Worm (Caenorhabditis elegans) whole organism, L1 larva: ENCODE data around the gene Y48A6B.7.

Source experiments
- C04F5.9 ChIP-seq: sonication (generic microtip); optimal IDR thresholded peaks from 2 replicates; lab custom pipeline; 2016; ENCODE audit warnings: missing genetic modification characterization, missing compliant biosample characterization
- C34B4.2 ChIP-seq: sonication (generic microtip); optimal IDR thresholded peaks from 2 replicates; lab custom pipeline; 2017; ENCODE audit warnings: mild to moderate bottlenecking, missing genetic modification characterization, missing compliant biosample characterization
- Y116A8C.19 ChIP-seq: sonication (generic microtip); optimal IDR thresholded peaks from 2 replicates; lab custom pipeline; 2016; ENCODE audit warnings: missing compliant biosample characterization, missing genetic modification characterization, borderline replicate concordance
- alr-1 ChIP-seq: fragments of 200-800 bp; sonication (Bioruptor generic); optimal IDR thresholded peaks from 2 replicates; lab custom pipeline; 2018; ENCODE audit warnings: borderline replicate concordance, mild to moderate bottlenecking, missing genetic modification characterization, missing compliant biosample characterization
- aly-2 ChIP-seq: fragments of 150-350 bp; optimal IDR thresholded peaks from 2 replicates; lab custom pipeline; 2014; ENCODE audit warnings: missing biosample characterization, missing genetic modification characterization
- ceh-82 ChIP-seq, 3 experiments: fragments of 150-350 bp in 1 of 3; sonication (generic microtip) in 2 of 3; optimal IDR thresholded peaks; 2 replicates each; lab custom pipeline; 2014 to 2017; ENCODE audit warnings: missing biosample characterization in 3 of 3, missing genetic modification characterization in 3 of 3
- ceh-88 ChIP-seq: fragments of 200-800 bp; sonication (Bioruptor generic); IDR thresholded peaks from 2 replicates; pipeline ENCODE4 v1.3.6; 2022; ENCODE audit warnings: missing genetic modification characterization, missing compliant biosample characterization
- ces-1 ChIP-seq: fragments of 150-350 bp; optimal IDR thresholded peaks from 2 replicates; lab custom pipeline; 2014; ENCODE audit warnings: missing biosample characterization, missing genetic modification reagents, missing genetic modification characterization
- dpl-1 ChIP-seq, 3 experiments: fragments of 150-350 bp in 2 of 3; sonication (generic microtip) in 1 of 3; optimal IDR thresholded peaks; 2 replicates each; lab custom pipeline; 2014 to 2017; ENCODE audit warnings: missing biosample characterization in 3 of 3, missing genetic modification characterization in 3 of 3, missing genetic modification reagents in 3 of 3
- dsc-1 ChIP-seq: sonication (generic microtip); optimal IDR thresholded peaks from 2 replicates; lab custom pipeline; 2016; ENCODE audit warnings: mild to moderate bottlenecking, missing genetic modification characterization, missing compliant biosample characterization
- efl-3 ChIP-seq: fragments of 200-800 bp; sonication (Bioruptor generic); optimal IDR thresholded peaks from 2 replicates; lab custom pipeline; 2018; ENCODE audit warnings: mild to moderate bottlenecking, missing genetic modification characterization, missing compliant biosample characterization
- egl-27 ChIP-seq, 2 experiments: fragments of 150-350 bp in 1 of 2; sonication (generic microtip); optimal IDR thresholded peaks; 3 replicates each; lab custom pipeline; 2017 to 2018; ENCODE audit warnings: missing biosample characterization in 2 of 2, missing genetic modification characterization in 2 of 2, missing genetic modification reagents in 2 of 2
- elt-2 ChIP-seq: sonication (generic microtip); optimal IDR thresholded peaks from 2 replicates; lab custom pipeline; 2016; ENCODE audit warnings: missing genetic modification characterization, mild to moderate bottlenecking, inconsistent platforms, missing compliant biosample characterization, missing genetic modification reagents
- elt-3 ChIP-seq, 6 experiments: fragments of 150-350 bp in 1 of 6; sonication (generic microtip); optimal IDR thresholded peaks; 2 replicates each; lab custom pipeline; 2017 to 2018; ENCODE audit warnings: missing biosample characterization in 6 of 6, missing genetic modification characterization in 6 of 6, inconsistent platforms in 1 of 6
- ets-5 ChIP-seq: fragments of 200-800 bp; sonication (Bioruptor generic); IDR thresholded peaks from 2 replicates; pipeline ENCODE4 v1.3.6; 2022; ENCODE audit warnings: missing genetic modification characterization, missing compliant biosample characterization
- fkh-10 ChIP-seq: sonication (generic microtip); optimal IDR thresholded peaks from 2 replicates; lab custom pipeline; 2017; ENCODE audit warnings: missing biosample characterization, missing genetic modification reagents, missing genetic modification characterization
- fos-1 ChIP-seq: fragments of 150-350 bp; optimal IDR thresholded peaks from 2 replicates; lab custom pipeline; 2014; ENCODE audit warnings: missing biosample characterization, missing genetic modification characterization
- hlh-4 ChIP-seq: sonication (generic microtip); optimal IDR thresholded peaks from 2 replicates; lab custom pipeline; 2016; ENCODE audit warnings: mild to moderate bottlenecking, missing genetic modification characterization, missing compliant biosample characterization
- hpl-2 ChIP-seq: fragments of 150-350 bp; optimal IDR thresholded peaks from 2 replicates; lab custom pipeline; 2014; ENCODE audit warnings: missing biosample characterization, missing genetic modification reagents, missing genetic modification characterization
- irx-1 ChIP-seq: sonication (generic microtip); optimal IDR thresholded peaks from 2 replicates; lab custom pipeline; 2016; ENCODE audit warnings: missing genetic modification characterization, missing compliant biosample characterization
- isw-1 ChIP-seq: fragments of 200-800 bp; sonication (Bioruptor generic); IDR thresholded peaks from 2 replicates; pipeline ENCODE4 v1.3.6; 2022; ENCODE audit warnings: missing genetic modification characterization, missing compliant biosample characterization
- lin-13 ChIP-seq: fragments of 150-350 bp; optimal IDR thresholded peaks from 2 replicates; lab custom pipeline; 2014; ENCODE audit warnings: missing biosample characterization, missing genetic modification reagents, missing genetic modification characterization
- lin-15B ChIP-seq: fragments of 150-350 bp; sonication (generic microtip); optimal IDR thresholded peaks from 3 replicates; lab custom pipeline; 2014; ENCODE audit warnings: missing biosample characterization, missing genetic modification characterization
- lsy-2 ChIP-seq, 2 experiments: fragments of 150-350 bp; optimal IDR thresholded peaks; 2 replicates each; lab custom pipeline; 2014; ENCODE audit warnings: missing biosample characterization in 2 of 2, missing genetic modification characterization in 2 of 2
- mab-9 ChIP-seq: fragments of 200-800 bp; sonication (Bioruptor generic); IDR thresholded peaks from 2 replicates; pipeline ENCODE4 v1.3.6; 2022; ENCODE audit warnings: missing genetic modification reagents, missing genetic modification characterization, missing compliant biosample characterization
- mdl-1 ChIP-seq, 2 experiments: fragments of 150-350 bp; optimal IDR thresholded peaks; 2 replicates each; lab custom pipeline; 2014 to 2017; ENCODE audit warnings: missing biosample characterization in 2 of 2, missing genetic modification characterization in 2 of 2, inconsistent platforms in 1 of 2
- mep-1 ChIP-seq: fragments of 150-350 bp; optimal IDR thresholded peaks from 2 replicates; lab custom pipeline; 2014; ENCODE audit warnings: missing biosample characterization, missing genetic modification characterization
- nhr-11 ChIP-seq: fragments of 150-350 bp; optimal IDR thresholded peaks from 2 replicates; lab custom pipeline; 2014; ENCODE audit warnings: missing biosample characterization, missing genetic modification characterization
- nhr-12 ChIP-seq: sonication (generic microtip); optimal IDR thresholded peaks from 2 replicates; lab custom pipeline; 2017; ENCODE audit warnings: missing biosample characterization, missing genetic modification characterization
- nhr-19 ChIP-seq: fragments of 200-800 bp; sonication (Bioruptor generic); conservative IDR thresholded peaks from 2 replicates; pipeline ENCODE4 v1.3.6; 2022; ENCODE audit warnings: missing genetic modification characterization, missing compliant biosample characterization
- nhr-20 ChIP-seq: sonication (generic microtip); optimal IDR thresholded peaks from 2 replicates; lab custom pipeline; 2016; ENCODE audit warnings: mild to moderate bottlenecking, missing genetic modification characterization, missing compliant biosample characterization
- nhr-237 ChIP-seq: fragments of 150-350 bp; optimal IDR thresholded peaks from 2 replicates; lab custom pipeline; 2014; ENCODE audit warnings: missing biosample characterization, missing genetic modification characterization
- nhr-28 ChIP-seq: fragments of 150-350 bp; optimal IDR thresholded peaks from 2 replicates; lab custom pipeline; 2014; ENCODE audit warnings: missing biosample characterization, missing genetic modification characterization
- nhr-47 ChIP-seq: sonication (generic microtip); optimal IDR thresholded peaks from 2 replicates; lab custom pipeline; 2016; ENCODE audit warnings: mild to moderate bottlenecking, missing genetic modification characterization, moderate library complexity, missing compliant biosample characterization
- nhr-71 ChIP-seq: sonication (generic microtip); optimal IDR thresholded peaks from 2 replicates; lab custom pipeline; 2016; ENCODE audit warnings: mild to moderate bottlenecking, missing genetic modification characterization, moderate library complexity, missing compliant biosample characterization
- nhr-76 ChIP-seq: sonication (generic microtip); optimal IDR thresholded peaks from 2 replicates; lab custom pipeline; 2017; ENCODE audit warnings: missing biosample characterization, missing genetic modification characterization
- nhr-85 ChIP-seq: sonication (generic microtip); peaks from one replicate; lab custom pipeline; 2016; ENCODE audit warnings: missing genetic modification characterization, inconsistent platforms, missing compliant biosample characterization
- nhr-90 ChIP-seq: sonication (generic microtip); optimal IDR thresholded peaks from 2 replicates; lab custom pipeline; 2016; ENCODE audit warnings: mild to moderate bottlenecking, missing genetic modification characterization, missing compliant biosample characterization; ENCODE audit not compliant: poor library complexity
- pqm-1 ChIP-seq: sonication (generic microtip); optimal IDR thresholded peaks from 3 replicates; lab custom pipeline; 2017; ENCODE audit warnings: missing biosample characterization, missing genetic modification characterization
- skn-1 ChIP-seq: fragments of 150-350 bp; optimal IDR thresholded peaks from 2 replicates; lab custom pipeline; 2014; ENCODE audit warnings: missing biosample characterization, missing genetic modification characterization
- snpc-4 ChIP-seq: fragments of 150-350 bp; optimal IDR thresholded peaks from 2 replicates; lab custom pipeline; 2014; ENCODE audit warnings: missing biosample characterization, missing genetic modification characterization
- snu-23 ChIP-seq: sonication (generic microtip); optimal IDR thresholded peaks from 2 replicates; lab custom pipeline; 2016; ENCODE audit warnings: missing genetic modification characterization, missing compliant biosample characterization
- sptf-1 ChIP-seq: fragments of 150-350 bp; optimal IDR thresholded peaks from 2 replicates; lab custom pipeline; 2014; ENCODE audit warnings: missing biosample characterization, missing genetic modification characterization
- sup-37 ChIP-seq: fragments of 200-800 bp; sonication (Bioruptor generic); optimal IDR thresholded peaks from 2 replicates; lab custom pipeline; 2018; ENCODE audit warnings: mild to moderate bottlenecking, missing genetic modification characterization, missing compliant biosample characterization
- swsn-7 ChIP-seq: sonication (generic microtip); optimal IDR thresholded peaks from 2 replicates; lab custom pipeline; 2016; ENCODE audit warnings: missing genetic modification characterization, missing compliant biosample characterization
- tbx-2 ChIP-seq: sonication (generic microtip); optimal IDR thresholded peaks from 2 replicates; lab custom pipeline; 2016; ENCODE audit warnings: missing genetic modification characterization, missing compliant biosample characterization
- tlp-1 ChIP-seq: fragments of 150-350 bp; optimal IDR thresholded peaks from 2 replicates; lab custom pipeline; 2014; ENCODE audit warnings: missing biosample characterization, missing genetic modification characterization
- unc-130 ChIP-seq: fragments of 150-350 bp; optimal IDR thresholded peaks from 2 replicates; lab custom pipeline; 2017; ENCODE audit warnings: missing biosample characterization, missing genetic modification characterization, inconsistent platforms
- unc-30 ChIP-seq: sonication (generic microtip); optimal IDR thresholded peaks from 2 replicates; lab custom pipeline; 2017; ENCODE audit warnings: missing biosample characterization, missing genetic modification characterization
- unc-86 ChIP-seq: sonication (generic microtip); optimal IDR thresholded peaks from 2 replicates; lab custom pipeline; 2016; ENCODE audit warnings: missing genetic modification characterization, missing compliant biosample characterization
- unc-98 ChIP-seq: fragments of 200-800 bp; sonication (Bioruptor generic); IDR thresholded peaks from 2 replicates; pipeline ENCODE4 v1.3.6; 2022; ENCODE audit warnings: missing genetic modification characterization, missing compliant biosample characterization
- vab-15 ChIP-seq: sonication (generic microtip); optimal IDR thresholded peaks from 2 replicates; lab custom pipeline; 2017; ENCODE audit warnings: missing genotype, mild to moderate bottlenecking, missing genetic modification characterization, missing compliant biosample characterization
- zag-1 ChIP-seq: fragments of 150-350 bp; optimal IDR thresholded peaks from 2 replicates; lab custom pipeline; 2014; ENCODE audit warnings: missing biosample characterization, missing genetic modification characterization
- zip-4 ChIP-seq: fragments of 200-800 bp; sonication (Bioruptor generic); optimal IDR thresholded peaks from 2 replicates; lab custom pipeline; 2018; ENCODE audit warnings: mild to moderate bottlenecking, missing genetic modification characterization, moderate library complexity, missing compliant biosample characterization

The Y48A6B.7 gene

DNA sequence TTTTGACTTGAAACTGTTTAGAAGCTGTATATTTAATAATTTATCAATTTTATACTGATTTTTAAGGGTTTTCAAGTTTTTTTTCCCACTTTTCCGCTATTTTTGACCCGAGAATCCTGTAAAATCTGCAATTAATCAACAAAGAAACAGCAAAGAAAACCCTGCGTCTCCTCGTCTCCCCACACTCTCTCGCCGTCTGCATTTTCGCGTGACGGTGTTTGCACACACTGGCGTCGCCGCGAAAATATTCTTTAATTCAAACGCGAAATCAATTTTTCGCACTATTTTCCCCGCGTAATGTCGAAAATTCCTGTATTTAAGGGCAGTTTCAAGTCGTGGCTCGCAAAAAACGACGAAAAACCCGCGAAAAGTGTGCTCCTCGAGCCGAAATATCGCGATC, 36.9 kb upstream of the Y48A6B.7 start, which contains the start of gene rsa-2:
Gene rsa-2, plus strand, starts transcription at position 221 of the 400 bp plus-strand sequence.
- TF ChIP-seq Y116A8C.19 (tag; lab: Kevin White, UChicago), result no peak
- TF ChIP-seq unc-130 (tag; lab: Kevin White, UChicago), result no peak
- peak; percentile 16 for TF ChIP-seq elt-2 (tag; lab: Kevin White, UChicago)
- no peak for TF ChIP-seq fkh-10 (GFP tag; lab: Kevin White, UChicago)
- peak; percentile 71 for TF ChIP-seq swsn-7 (tag; lab: Kevin White, UChicago)
- TF ChIP-seq lin-15B (tag; lab: Kevin White, UChicago), result peak; percentile 24
- TF ChIP-seq dsc-1 (tag; lab: Kevin White, UChicago), result peak; percentile 89
- TF ChIP-seq mdl-1 (tag; optimal IDR thresholded peaks at IDR 0.05; lab: Kevin White, UChicago), result peak in 1 of 2 experiments; percentile 30
- no peak for TF ChIP-seq efl-3 (GFP tag; lab: Kevin White, UChicago)
- TF ChIP-seq nhr-28, result no peak
- no peak for TF ChIP-seq alr-1 (tag; lab: Kevin White, UChicago)
- peak; percentile 50 for TF ChIP-seq skn-1 (tag; lab: Kevin White, UChicago)
- TF ChIP-seq ets-5, result no peak
- peak; percentile 37 for TF ChIP-seq C04F5.9
- TF ChIP-seq nhr-71, result peak; percentile 75
- TF ChIP-seq dpl-1 (GFP tag; optimal IDR thresholded peaks at IDR 0.05; lab: Kevin White, UChicago), result peak; percentile 93 to 95 (median 95)
- no peak for TF ChIP-seq nhr-11 (tag; lab: Kevin White, UChicago)
- TF ChIP-seq C34B4.2 (tag; lab: Kevin White, UChicago), result no peak
- peak; percentile 59 for TF ChIP-seq nhr-19 (GFP tag; lab: Robert Waterston, UW)
- TF ChIP-seq nhr-47 (tag; lab: Kevin White, UChicago), result peak; percentile 80
- TF ChIP-seq nhr-237 (tag; lab: Kevin White, UChicago), result no peak
- TF ChIP-seq ces-1 (GFP tag; lab: Kevin White, UChicago), result no peak
- TF ChIP-seq sup-37 (GFP tag; lab: Kevin White, UChicago), result peak; percentile 27
- no peak for TF ChIP-seq nhr-85 (tag; lab: Kevin White, UChicago)
- TF ChIP-seq zag-1 (tag; lab: Kevin White, UChicago), result no peak
- TF ChIP-seq nhr-12 (tag; lab: Kevin White, UChicago), result no peak
- TF ChIP-seq ceh-82 (tag; optimal IDR thresholded peaks at IDR 0.05; lab: Kevin White, UChicago), result peak; percentile 50 to 70 (median 67)
- no peak for TF ChIP-seq hpl-2 (GFP tag; lab: Kevin White, UChicago)
- peak; percentile 53 for TF ChIP-seq isw-1 (GFP tag; lab: Robert Waterston, UW)
- TF ChIP-seq tlp-1 (tag; lab: Kevin White, UChicago), result no peak
- TF ChIP-seq mep-1, result peak; percentile 70
- TF ChIP-seq mab-9 (GFP tag; lab: Robert Waterston, UW), result peak; percentile 60; the same call in 1 of the 2 replicates
- TF ChIP-seq ceh-88, result no peak
- TF ChIP-seq snpc-4 (tag; lab: Kevin White, UChicago), result peak; percentile 61
- TF ChIP-seq sptf-1 (tag; lab: Kevin White, UChicago), result no peak
- TF ChIP-seq lin-13, result peak; percentile 24
- TF ChIP-seq hlh-4, result no peak
- peak; percentile 46 for TF ChIP-seq nhr-20 (tag; lab: Kevin White, UChicago)
- TF ChIP-seq unc-30, result no peak
- TF ChIP-seq elt-3 (tag; optimal IDR thresholded peaks at IDR 0.05; lab: Kevin White, UChicago), result no peak
- peak; percentile 75 for TF ChIP-seq snu-23
- peak; percentile 65 for TF ChIP-seq unc-86 (tag; lab: Kevin White, UChicago)
- peak; percentile 31 for TF ChIP-seq vab-15 (tag; lab: Kevin White, UChicago)
- TF ChIP-seq irx-1 (tag; lab: Kevin White, UChicago), result peak; percentile 41
- TF ChIP-seq pqm-1 (tag; lab: Kevin White, UChicago), result no peak
- peak; percentile 67 for TF ChIP-seq tbx-2 (tag; lab: Kevin White, UChicago)
- TF ChIP-seq nhr-90 (tag; lab: Kevin White, UChicago), result peak; percentile 44
- no peak for TF ChIP-seq nhr-76 (tag; lab: Kevin White, UChicago)
- TF ChIP-seq zip-4 (GFP tag; lab: Kevin White, UChicago), result no peak
- no peak for TF ChIP-seq egl-27 (tag; optimal IDR thresholded peaks at IDR 0.05; lab: Kevin White, UChicago)
- no peak for TF ChIP-seq fos-1
- peak; percentile 53; the same call in 1 of the 2 replicates for TF ChIP-seq unc-98 (GFP tag; lab: Robert Waterston, UW)
- TF ChIP-seq lsy-2 (tag; optimal IDR thresholded peaks at IDR 0.05; lab: Kevin White, UChicago), result peak; percentile 64 to 70
- TF ChIP-seq aly-2 (tag; lab: Kevin White, UChicago), result peak; percentile 29
